Fruit fly (Drosophila melanogaster) whole organism, pupa: ENCODE data around the gene betaCOP.

Source experiments
- CG14655 ChIP-seq: fragments of 200-800 bp; sonication (Bioruptor generic); optimal IDR thresholded peaks from 3 replicates; lab custom pipeline; 2017; ENCODE audit warnings: mild to moderate bottlenecking, missing biosample characterization, missing genetic modification reagents, missing genetic modification characterization
- CG15710 ChIP-seq: fragments of 200-800 bp; sonication (Bioruptor generic); optimal IDR thresholded peaks from 2 replicates; lab custom pipeline; 2018; ENCODE audit warnings: missing biosample characterization, mild to moderate bottlenecking, missing genetic modification characterization, moderate library complexity
- CG32121 ChIP-seq: fragments of 200-800 bp; sonication (Bioruptor generic); IDR thresholded peaks from 2 replicates; pipeline ENCODE4 v1.3.6; 2022; ENCODE audit warnings: missing biosample characterization, missing genetic modification characterization
- CG4496 ChIP-seq: fragments of 200-800 bp; sonication (Bioruptor generic); IDR thresholded peaks from 3 replicates; pipeline ENCODE4 v1.3.6; 2022; ENCODE audit warnings: missing biosample characterization, missing genetic modification characterization
- CG9948 ChIP-seq: fragments of 200-800 bp; sonication (Bioruptor generic); optimal IDR thresholded peaks from 2 replicates; lab custom pipeline; 2018; ENCODE audit warnings: missing biosample characterization, mild to moderate bottlenecking, missing genetic modification characterization, moderate library complexity
- EcR ChIP-seq: fragments of 200-800 bp; sonication (Bioruptor generic); optimal IDR thresholded peaks from 3 replicates; lab custom pipeline; 2019; ENCODE audit warnings: missing biosample characterization, missing genetic modification characterization, mild to moderate bottlenecking, moderate library complexity, missing genetic modification reagents
- Pif1B ChIP-seq: fragments of 200-800 bp; sonication (Bioruptor generic); optimal IDR thresholded peaks from 3 replicates; lab custom pipeline; 2016; ENCODE audit warnings: missing biosample characterization, missing genetic modification characterization
- fd96Ca ChIP-seq: fragments of 200-800 bp; sonication (Bioruptor generic); IDR thresholded peaks from 3 replicates; pipeline ENCODE4 v1.3.6; 2022; ENCODE audit warnings: missing biosample characterization, missing genetic modification characterization
- gl ChIP-seq: fragments of 200-800 bp; sonication (Bioruptor generic); optimal IDR thresholded peaks from 2 replicates; lab custom pipeline; 2018; ENCODE audit warnings: missing biosample characterization, mild to moderate bottlenecking, missing genetic modification characterization

DNA sequence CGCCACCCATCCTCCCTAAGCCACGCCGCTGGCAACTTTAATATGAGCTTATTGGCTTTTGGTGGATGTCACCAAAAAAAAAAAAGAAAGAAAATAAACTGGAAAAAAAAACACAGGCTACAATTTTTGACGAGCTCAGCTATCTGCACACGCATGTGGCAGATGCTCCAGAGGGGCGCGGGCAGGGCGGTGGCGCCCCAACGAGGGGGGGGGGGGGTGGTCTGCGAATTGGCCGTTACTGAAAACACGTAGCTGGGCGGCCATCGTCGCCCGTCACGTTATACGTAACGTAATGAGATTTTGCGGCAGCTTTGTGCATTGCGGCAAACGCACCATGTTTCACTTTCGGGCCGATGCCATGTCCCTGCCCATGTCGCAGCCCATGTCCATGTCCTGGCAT lies 34.4 kb downstream of the betaCOP start:
- no peak for TF ChIP-seq EcR (GFP tag; lab: Kevin White, UChicago)
- TF ChIP-seq CG32121, result no peak
- TF ChIP-seq gl (tag; lab: Kevin White, UChicago), result no peak
- no peak for TF ChIP-seq CG4496 (GFP tag; lab: Robert Waterston, UW)
- TF ChIP-seq Pif1B (GFP tag; lab: Kevin White, UChicago), result no peak
- no peak for TF ChIP-seq CG14655 (GFP tag; lab: Kevin White, UChicago)
- TF ChIP-seq fd96Ca (GFP tag; lab: Robert Waterston, UW), result no peak
- TF ChIP-seq CG9948 (tag; lab: Kevin White, UChicago), result no peak
- TF ChIP-seq CG15710 (tag; lab: Kevin White, UChicago), result no peak
